Fruit fly (Drosophila melanogaster) whole organism, embryonic: Measurements from ENCODE around the gene bib.

Source experiments
- ATbp ChIP-seq: fragments of 200-800 bp; sonication (Bioruptor generic); optimal IDR thresholded peaks from 2 replicates; lab custom pipeline; 2017; ENCODE audit warnings: missing biosample characterization, mild to moderate bottlenecking, missing genetic modification characterization, missing genetic modification reagents
- Atf6 ChIP-seq: fragments of 200-800 bp; sonication (Bioruptor generic); IDR thresholded peaks from 2 replicates; pipeline ENCODE4 v1.3.6; 2022; ENCODE audit warnings: missing biosample characterization, missing genetic modification characterization
- B-H1 ChIP-seq: fragments of 200-800 bp; sonication (Bioruptor generic); IDR thresholded peaks from 3 replicates; pipeline ENCODE4 v1.3.6; 2022; ENCODE audit warnings: missing biosample characterization, missing genetic modification characterization
- C15 ChIP-seq: fragments of 200-800 bp; sonication (Bioruptor generic); IDR thresholded peaks from 3 replicates; pipeline ENCODE4 v1.3.6; 2022; ENCODE audit warnings: missing biosample characterization, missing genetic modification characterization
- CG10321 ChIP-seq: fragments of 200-800 bp; sonication (Bioruptor generic); IDR thresholded peaks from 2 replicates; pipeline ENCODE4 v1.3.6; 2022; ENCODE audit warnings: missing biosample characterization, missing genetic modification characterization
- CG10366 ChIP-seq: fragments of 200-800 bp; sonication (Bioruptor generic); IDR thresholded peaks from 2 replicates; pipeline ENCODE4 v1.3.6; 2022; ENCODE audit warnings: missing biosample characterization, missing genetic modification characterization
- CG10543 ChIP-seq: fragments of 200-800 bp; sonication (Bioruptor generic); optimal IDR thresholded peaks from 3 replicates; lab custom pipeline; 2017; ENCODE audit warnings: missing biosample characterization, mild to moderate bottlenecking, missing genetic modification characterization, moderate library complexity
- CG10979 ChIP-seq: fragments of 200-800 bp; sonication (Bioruptor generic); optimal IDR thresholded peaks from 2 replicates; lab custom pipeline; 2018; ENCODE audit warnings: missing biosample characterization, mild to moderate bottlenecking, missing genetic modification characterization, moderate library complexity
- CG13296 ChIP-seq: fragments of 200-800 bp; sonication (Bioruptor generic); optimal IDR thresholded peaks from 3 replicates; lab custom pipeline; 2018; ENCODE audit warnings: missing biosample characterization, mild to moderate bottlenecking, missing genetic modification characterization
- CG13775 ChIP-seq: fragments of 200-800 bp; sonication (Bioruptor generic); optimal IDR thresholded peaks from 3 replicates; lab custom pipeline; 2017; ENCODE audit warnings: missing biosample characterization, mild to moderate bottlenecking, missing genetic modification characterization
- CG14014 ChIP-seq: fragments of 200-800 bp; sonication (Bioruptor generic); IDR thresholded peaks from 2 replicates; pipeline ENCODE4 v1.3.6; 2022; ENCODE audit warnings: missing biosample characterization, missing genetic modification characterization
- CG15479 ChIP-seq: fragments of 200-800 bp; sonication (Bioruptor generic); optimal IDR thresholded peaks from 3 replicates; lab custom pipeline; 2019; ENCODE audit warnings: missing biosample characterization, mild to moderate bottlenecking, missing genetic modification characterization, moderate library complexity
- CG17328 ChIP-seq: fragments of 200-800 bp; sonication (Bioruptor generic); IDR thresholded peaks from 2 replicates; pipeline ENCODE4 v1.3.6; 2022; ENCODE audit warnings: missing biosample characterization, missing genetic modification characterization
- CG17385 ChIP-seq: fragments of 200-800 bp; sonication (Bioruptor generic); optimal IDR thresholded peaks from 3 replicates; lab custom pipeline; 2018; ENCODE audit warnings: missing biosample characterization, mild to moderate bottlenecking, missing genetic modification characterization
- CG17829 ChIP-seq: fragments of 200-800 bp; optimal IDR thresholded peaks from 2 replicates; lab custom pipeline; 2019; ENCODE audit warnings: missing biosample characterization, mild to moderate bottlenecking, missing genetic modification characterization, moderate library complexity
- CG1792 ChIP-seq: fragments of 200-800 bp; sonication (Bioruptor generic); optimal IDR thresholded peaks from 2 replicates; lab custom pipeline; 2016; ENCODE audit warnings: missing biosample characterization, missing genetic modification characterization
- CG18619 ChIP-seq: fragments of 200-800 bp; sonication (Bioruptor generic); optimal IDR thresholded peaks from 3 replicates; lab custom pipeline; 2017; ENCODE audit warnings: missing biosample characterization, mild to moderate bottlenecking, missing genetic modification characterization
- CG30403 ChIP-seq: fragments of 200-800 bp; sonication (Bioruptor generic); optimal IDR thresholded peaks from 3 replicates; lab custom pipeline; 2016; ENCODE audit warnings: missing biosample characterization, missing genetic modification characterization
- CG30431 ChIP-seq: fragments of 200-800 bp; sonication (Bioruptor generic); optimal IDR thresholded peaks from 2 replicates; lab custom pipeline; 2017; ENCODE audit warnings: missing biosample characterization, missing genetic modification characterization
- CG33213 ChIP-seq: fragments of 200-800 bp; sonication (Bioruptor generic); optimal IDR thresholded peaks from 3 replicates; lab custom pipeline; 2016; ENCODE audit warnings: missing biosample characterization, missing genetic modification characterization
- CG4854 ChIP-seq: fragments of 200-800 bp; sonication (Bioruptor generic); optimal IDR thresholded peaks from 2 replicates; lab custom pipeline; 2016; ENCODE audit warnings: missing biosample characterization, missing genetic modification characterization, inconsistent platforms
- CG7786 ChIP-seq: fragments of 200-800 bp; sonication (Bioruptor generic); optimal IDR thresholded peaks from 2 replicates; lab custom pipeline; 2016; ENCODE audit warnings: missing biosample characterization, missing genetic modification characterization
- CG8765 ChIP-seq: fragments of 200-800 bp; sonication (Bioruptor generic); IDR thresholded peaks from 2 replicates; pipeline ENCODE4 v1.3.6; 2022; ENCODE audit warnings: missing biosample characterization, missing genetic modification characterization
- CG8924 ChIP-seq: fragments of 200-800 bp; optimal IDR thresholded peaks from 3 replicates; lab custom pipeline; 2019; ENCODE audit warnings: missing biosample characterization, mild to moderate bottlenecking, missing genetic modification characterization, moderate library complexity
- D19A ChIP-seq: fragments of 200-800 bp; optimal IDR thresholded peaks from 3 replicates; lab custom pipeline; 2019; ENCODE audit warnings: missing biosample characterization, mild to moderate bottlenecking, missing genetic modification characterization, moderate library complexity
- E2f1 ChIP-seq: fragments of 200-800 bp; sonication (Bioruptor generic); IDR thresholded peaks from 2 replicates; pipeline ENCODE4 v1.3.6; 2022; ENCODE audit warnings: missing biosample characterization, missing genetic modification characterization
- Eip74EF ChIP-seq, 2 experiments: fragments of 200-800 bp in 1 of 2; fragments of >200 bp in 1 of 2; sonication (Bioruptor generic) in 1 of 2; optimal IDR thresholded peaks; 2 replicates each; lab custom pipeline; 2017 to 2019; ENCODE audit warnings: missing biosample characterization in 2 of 2, missing genetic modification characterization in 2 of 2, mild to moderate bottlenecking in 1 of 2, moderate library complexity in 1 of 2
- Elba2 ChIP-seq: fragments of 200-800 bp; sonication (Bioruptor generic); optimal IDR thresholded peaks from 3 replicates; lab custom pipeline; 2016; ENCODE audit warnings: missing biosample characterization, missing genetic modification characterization
- Ets65A ChIP-seq: fragments of 200-800 bp; sonication (Bioruptor generic); peaks from one replicate; lab custom pipeline; 2016; ENCODE audit warnings: missing biosample characterization, missing genetic modification characterization
- Fer2 ChIP-seq: fragments of 200-800 bp; sonication (Bioruptor generic); optimal IDR thresholded peaks from 2 replicates; lab custom pipeline; 2018; ENCODE audit warnings: missing biosample characterization, mild to moderate bottlenecking, missing genetic modification characterization, moderate library complexity
- Nf-YA ChIP-seq: fragments of 200-800 bp; sonication (Bioruptor generic); IDR thresholded peaks from 2 replicates; pipeline ENCODE4 v1.3.6; 2022; ENCODE audit warnings: missing biosample characterization, missing genetic modification characterization
- Ptx1 ChIP-seq: fragments of 200-800 bp; sonication (Bioruptor generic); IDR thresholded peaks from 2 replicates; pipeline ENCODE4 v1.3.6; 2022; ENCODE audit warnings: missing biosample characterization, missing genetic modification characterization
- btn ChIP-seq: fragments of 200-800 bp; sonication (Bioruptor generic); optimal IDR thresholded peaks from 2 replicates; lab custom pipeline; 2016; ENCODE audit warnings: missing biosample characterization, missing genetic modification characterization
- cg ChIP-seq: fragments of 200-800 bp; sonication (Bioruptor generic); optimal IDR thresholded peaks from 3 replicates; lab custom pipeline; 2019; ENCODE audit warnings: missing biosample characterization, mild to moderate bottlenecking, missing genetic modification characterization, moderate library complexity
- chm ChIP-seq: fragments of 200-800 bp; sonication (Bioruptor generic); IDR thresholded peaks from 2 replicates; pipeline ENCODE4 v1.3.6; 2022; ENCODE audit warnings: missing biosample characterization, missing genetic modification characterization
- croc ChIP-seq: fragments of 200-800 bp; sonication (Bioruptor generic); conservative IDR thresholded peaks from 3 replicates; pipeline ENCODE4 v1.3.6; 2022; ENCODE audit warnings: missing biosample characterization, missing genetic modification characterization
- danr ChIP-seq: fragments of 200-800 bp; sonication (Bioruptor generic); IDR thresholded peaks from 2 replicates; pipeline ENCODE4 v1.3.6; 2022; ENCODE audit warnings: missing biosample characterization, missing genetic modification characterization
- disco-r ChIP-seq: fragments of 200-800 bp; sonication (Bioruptor generic); optimal IDR thresholded peaks from 2 replicates; lab custom pipeline; 2016; ENCODE audit warnings: missing biosample characterization, missing genetic modification characterization
- gt ChIP-seq: fragments of 200-800 bp; sonication (Bioruptor generic); IDR thresholded peaks from 2 replicates; pipeline ENCODE4 v1.3.6; 2022; ENCODE audit warnings: missing biosample characterization, missing genetic modification characterization
- her ChIP-seq: fragments of 200-800 bp; sonication (Bioruptor generic); optimal IDR thresholded peaks from 2 replicates; lab custom pipeline; 2016; ENCODE audit warnings: missing biosample characterization, missing genetic modification characterization
- ind ChIP-seq: fragments of 200-800 bp; sonication (Bioruptor generic); optimal IDR thresholded peaks from 3 replicates; lab custom pipeline; 2016; ENCODE audit warnings: missing biosample characterization, missing genetic modification characterization
- peb ChIP-seq: fragments of 200-800 bp; sonication (Bioruptor generic); IDR thresholded peaks from 2 replicates; pipeline ENCODE4 v1.3.6; 2022; ENCODE audit warnings: missing biosample characterization, missing genetic modification characterization
- pho ChIP-seq: fragments of 200-800 bp; sonication (Bioruptor generic); optimal IDR thresholded peaks from 2 replicates; lab custom pipeline; 2016; ENCODE audit warnings: missing biosample characterization, missing genetic modification characterization
- phol ChIP-seq: fragments of 200-800 bp; sonication (Bioruptor generic); optimal IDR thresholded peaks from 3 replicates; lab custom pipeline; 2018; ENCODE audit warnings: missing biosample characterization, mild to moderate bottlenecking, missing genetic modification characterization, moderate library complexity
- pros ChIP-seq: fragments of 200-800 bp; sonication (Bioruptor generic); optimal IDR thresholded peaks from 3 replicates; lab custom pipeline; 2019; ENCODE audit warnings: missing biosample characterization, mild to moderate bottlenecking, missing genetic modification characterization, moderate library complexity
- tll ChIP-seq, 2 experiments: fragments of 200-800 bp in 1 of 2; fragments of >200 bp in 1 of 2; sonication (Bioruptor generic) in 1 of 2; optimal IDR thresholded peaks; 2 replicates each; lab custom pipeline; 2017 to 2019; ENCODE audit warnings: missing biosample characterization in 2 of 2, missing genetic modification characterization in 2 of 2, mild to moderate bottlenecking in 1 of 2, moderate library complexity in 1 of 2
- zen2 ChIP-seq: fragments of 200-800 bp; sonication (Bioruptor generic); IDR thresholded peaks from 3 replicates; pipeline ENCODE4 v1.3.6; 2022; ENCODE audit warnings: missing biosample characterization, missing genetic modification characterization; ENCODE audit not compliant: partially characterized antibody

Gene bib

dm6 chr2L:9986402-9987350, 2.2 kb downstream of the bib start (continued):
- TF ChIP-seq CG18619 (GFP tag; lab: Kevin White, UChicago) (no peak), CG10321 (GFP tag; lab: Robert Waterston, UW) (no peak), CG10979 (tag; lab: Kevin White, UChicago) (peak; percentile 77), Fer2 (tag; lab: Kevin White, UChicago) (no peak), Nf-YA (no peak), CG8924 (tag; lab: Kevin White, UChicago) (peak; percentile 22), CG30431 (GFP tag; lab: Kevin White, UChicago) (peak; percentile 11), ATbp (GFP tag; lab: Kevin White, UChicago) (peak; percentile 61), disco-r (GFP tag; lab: Kevin White, UChicago) (no peak), CG30403 (GFP tag; lab: Kevin White, UChicago) (peak; percentile 8), CG17328 (GFP tag; lab: Robert Waterston, UW) (peak; percentile 73), Eip74EF (GFP tag; optimal IDR thresholded peaks at IDR 0.05; lab: Kevin White, UChicago) (no peak), croc (peak; percentile 68), E2f1 (peak; percentile 46; the same call in 1 of the 2 replicates), CG14014 (GFP tag; lab: Robert Waterston, UW) (no peak), phol (tag; lab: Kevin White, UChicago) (peak; percentile 67), pho (GFP tag; lab: Kevin White, UChicago) (no peak), her (GFP tag; lab: Kevin White, UChicago) (no peak), CG1792 (GFP tag; lab: Kevin White, UChicago) (no peak), zen2 (GFP tag; lab: Robert Waterston, UW) (no peak), B-H1 (GFP tag; lab: Robert Waterston, UW) (0 out of 3 replicates have a peak, but pooled peaks have one; percentile 26)
- TF ChIP-seq, all 482 proteins: peak for 179

- TF ChIP-seq CG4854 (GFP tag; lab: Kevin White, UChicago) (no peak), CG33213 (no peak), chm (GFP tag; lab: Robert Waterston, UW) (no peak), CG17829 (tag; lab: Kevin White, UChicago) (no peak), CG13775 (GFP tag; lab: Kevin White, UChicago) (no peak), D19A (tag; lab: Kevin White, UChicago) (no peak), Elba2 (GFP tag; lab: Kevin White, UChicago) (no peak), Ptx1 (GFP tag; lab: Robert Waterston, UW) (no peak), cg (GFP tag; lab: Kevin White, UChicago) (peak; percentile 30), btn (no peak), C15 (GFP tag; lab: Robert Waterston, UW) (no peak), CG17385 (GFP tag; lab: Kevin White, UChicago) (no peak), Ets65A (GFP tag; lab: Kevin White, UChicago) (no peak), danr (no peak), tll (GFP tag; optimal IDR thresholded peaks at IDR 0.05; lab: Kevin White, UChicago) (peak in 1 of 2 experiments; percentile 43), pros (peak; percentile 89), Atf6 (GFP tag; lab: Robert Waterston, UW) (no peak), CG13296 (GFP tag; lab: Kevin White, UChicago) (no peak), CG10543 (no peak), ind (GFP tag; lab: Kevin White, UChicago) (no peak), CG10366 (GFP tag; lab: Robert Waterston, UW) (no peak), CG7786 (GFP tag; lab: Kevin White, UChicago) (no peak), gt (GFP tag; lab: Robert Waterston, UW) (no peak), CG15479 (peak; percentile 99), peb (GFP tag; lab: Robert Waterston, UW) (no peak), CG8765 (GFP tag; lab: Robert Waterston, UW) (no peak)
These were observed 4.0 kb downstream of the bib start for dm6 chr2L:9988201-9988990.
